Fruit fly (Drosophila melanogaster): ENCODE data around the gene RIOK2.

The RIOK2 gene

dm6 chr3R:25287128-25287527 lies 21.5 kb downstream of the RIOK2 start, which contains the start of gene CG13658:
Gene CG13658 (plus strand): TSS chr3R:25287474.
- TF ChIP-seq CTCF (optimal IDR thresholded peaks at IDR 0.05) (no peak), CG8478 (optimal IDR thresholded peaks at IDR 0.05) (no peak)

dm6 chr3R:25289589-25289988 lies 23.9 kb downstream of the RIOK2 start, which contains the start of gene CG11893:
Gene CG11893 (plus strand): TSS chr3R:25289889.
- no peak for TF ChIP-seq CG8478 (optimal IDR thresholded peaks at IDR 0.05)
- TF ChIP-seq CTCF (optimal IDR thresholded peaks at IDR 0.05) = no peak

dm6 chr3R:25292864-25293284 lies 27.2 kb downstream of the RIOK2 start, which contains the start of gene CG31098:
Gene CG31098 (minus strand): TSS chr3R:25292977.
- TF ChIP-seq CG8478 (optimal IDR thresholded peaks at IDR 0.05) (no peak), CTCF (optimal IDR thresholded peaks at IDR 0.05) (no peak)

dm6 chr3R:25295320-25296020 lies 29.8 kb downstream of the RIOK2 start, which contains the start of gene CG31102:
Gene CG31102 (minus strand): TSS chr3R:25295594.
- TF ChIP-seq CG8478 (optimal IDR thresholded peaks at IDR 0.05) = no peak
- TF ChIP-seq CTCF (optimal IDR thresholded peaks at IDR 0.05) = no peak

dm6 chr3R:25297678-25298077 lies 32.0 kb downstream of the RIOK2 start, which contains the start of gene CG31097:
Gene CG31097 (minus strand): TSS chr3R:25297778.
- TF ChIP-seq CTCF (optimal IDR thresholded peaks at IDR 0.05) = no peak
- no peak for TF ChIP-seq CG8478 (optimal IDR thresholded peaks at IDR 0.05)

dm6 chr3R:25299507-25299964 lies 33.9 kb downstream of the RIOK2 start, which contains the start of gene CG31288:
Gene CG31288 (minus strand): TSS chr3R:25299557.
- no peak for TF ChIP-seq CTCF (optimal IDR thresholded peaks at IDR 0.05)
- TF ChIP-seq CG8478 (optimal IDR thresholded peaks at IDR 0.05) = no peak

- TF ChIP-seq CG8478 (optimal IDR thresholded peaks at IDR 0.05) (no peak), CTCF (optimal IDR thresholded peaks at IDR 0.05) (no peak)
These were observed 34.9 kb downstream of the RIOK2 start, which contains the start of gene CG13659 for dm6 chr3R:25300575-25300974. Gene CG13659 (plus strand): TSS chr3R:25300891.

- TF ChIP-seq CG8478 (optimal IDR thresholded peaks at IDR 0.05) = no peak
- TF ChIP-seq CTCF (optimal IDR thresholded peaks at IDR 0.05) = no peak
These were observed 36.6 kb downstream of the RIOK2 start, which contains the start of gene CG31370 for dm6 chr3R:25302239-25302638. Gene CG31370 (plus strand): TSS chr3R:25302464.

- TF ChIP-seq CG8478 (optimal IDR thresholded peaks at IDR 0.05) = no peak
- TF ChIP-seq CTCF (optimal IDR thresholded peaks at IDR 0.05) = no peak
These were observed 38.3 kb downstream of the RIOK2 start, which contains the start of gene CG31436 for dm6 chr3R:25303857-25304440. Gene CG31436 (plus strand): TSS chr3R:25304137.

dm6 chr3R:25305822-25306544 lies 40.3 kb downstream of the RIOK2 start:
- TF ChIP-seq CG8478 (optimal IDR thresholded peaks at IDR 0.05) (no peak), CTCF (optimal IDR thresholded peaks at IDR 0.05) (no peak)

- TF ChIP-seq CG8478 (optimal IDR thresholded peaks at IDR 0.05) (no peak), CTCF (optimal IDR thresholded peaks at IDR 0.05) (no peak)
These were observed 42.6 kb downstream of the RIOK2 start, which contains the start of gene CG10550 for dm6 chr3R:25308228-25308627. Gene CG10550 (minus strand): TSS chr3R:25308391.

dm6 chr3R:25309175-25309574 lies 43.5 kb downstream of the RIOK2 start:
- TF ChIP-seq CTCF (optimal IDR thresholded peaks at IDR 0.05) = no peak
- TF ChIP-seq CG8478 (optimal IDR thresholded peaks at IDR 0.05) = no peak

- TF ChIP-seq CTCF (optimal IDR thresholded peaks at IDR 0.05) (no peak), CG8478 (optimal IDR thresholded peaks at IDR 0.05) (no peak)
These were observed 45.2 kb downstream of the RIOK2 start, which contains the start of gene CG31099 for dm6 chr3R:25310843-25311242. Gene CG31099 (minus strand): TSS chr3R:25310943.

dm6 chr3R:25312583-25312982 lies 46.9 kb downstream of the RIOK2 start:
- TF ChIP-seq CG8478 (optimal IDR thresholded peaks at IDR 0.05) (no peak), CTCF (optimal IDR thresholded peaks at IDR 0.05) (peak; percentile 69 to 78)

- no peak for TF ChIP-seq CG8478 (optimal IDR thresholded peaks at IDR 0.05)
- no peak for TF ChIP-seq CTCF (optimal IDR thresholded peaks at IDR 0.05)
These were observed 48.1 kb downstream of the RIOK2 start, which contains the start of gene CG31087 for dm6 chr3R:25313771-25314170. Gene CG31087 (minus strand): TSS chr3R:25313833.

All from S2 (cell line).